Worm (Caenorhabditis elegans) whole organism, L3 larva: ENCODE results near the gene C01G5.9.

Experiments used
- ama-1 ChIP-seq: fragments of 150-350 bp; optimal IDR thresholded peaks from 2 replicates; lab custom pipeline; 2018
- lin-39 ChIP-seq: fragments of 150-350 bp; optimal IDR thresholded peaks from 2 replicates; lab custom pipeline; 2018; ENCODE audit warnings: missing biosample characterization, missing genetic modification reagents, missing genetic modification characterization
- unc-39 ChIP-seq: sonication (generic microtip); optimal IDR thresholded peaks from 4 replicates; lab custom pipeline; 2017; ENCODE audit warnings: missing biosample characterization, missing genetic modification characterization

- TF ChIP-seq ama-1 (lab: Kevin White, UChicago) (no peak), unc-39 (no peak), lin-39 (tag; lab: Kevin White, UChicago) (no peak)
Measured at ce11 chrIV:6496103-6496502, 23.6 kb upstream of the C01G5.9 start.
